Fruit fly (Drosophila melanogaster) whole organism, wandering third instar larva: ENCODE measurements around the gene capu.

Experiments
- GATAd ChIP-seq: sonication (Bioruptor generic); optimal IDR thresholded peaks from 2 replicates; lab custom pipeline; 2016; ENCODE audit warnings: missing biosample characterization, missing genetic modification characterization
- Hnf4 ChIP-seq: fragments of 200-800 bp; sonication (Bioruptor generic); optimal IDR thresholded peaks from 2 replicates; lab custom pipeline; 2016; ENCODE audit warnings: missing biosample characterization, mild to moderate bottlenecking, missing genetic modification characterization
- Hr78 ChIP-seq: fragments of >200 bp; optimal IDR thresholded peaks from 2 replicates; lab custom pipeline; 2017; ENCODE audit warnings: missing biosample characterization, missing genetic modification characterization
- Mio ChIP-seq: sonication (Bioruptor generic); optimal IDR thresholded peaks from 2 replicates; lab custom pipeline; 2016; ENCODE audit warnings: missing biosample characterization, missing genetic modification characterization
- dsf ChIP-seq: sonication (Bioruptor generic); optimal IDR thresholded peaks from 2 replicates; lab custom pipeline; 2016; ENCODE audit warnings: missing biosample characterization, missing genetic modification characterization, borderline replicate concordance
- h ChIP-seq: fragments of 200-800 bp; sonication (Bioruptor generic); optimal IDR thresholded peaks from 3 replicates; lab custom pipeline; 2016; ENCODE audit warnings: missing biosample characterization, mild to moderate bottlenecking, missing genetic modification characterization
- lola ChIP-seq: fragments of >200 bp; optimal IDR thresholded peaks from 2 replicates; lab custom pipeline; 2017; ENCODE audit warnings: missing biosample characterization, missing genetic modification characterization
- pan ChIP-seq: fragments of >200 bp; optimal IDR thresholded peaks from 2 replicates; lab custom pipeline; 2017
- rgr ChIP-seq: fragments of 200-800 bp; sonication (Bioruptor generic); optimal IDR thresholded peaks from 3 replicates; lab custom pipeline; 2016; ENCODE audit warnings: missing biosample characterization, mild to moderate bottlenecking, missing genetic modification characterization
- tai ChIP-seq: sonication (Bioruptor generic); optimal IDR thresholded peaks from 2 replicates; lab custom pipeline; 2016; ENCODE audit warnings: missing biosample characterization, missing genetic modification characterization

dm6 chr2L:3914655-3915054 lies 12.0 kb upstream of the capu start:
- TF ChIP-seq Hr78 (GFP tag; lab: Kevin White, UChicago) (no peak), Hnf4 (GFP tag; lab: Kevin White, UChicago) (no peak), GATAd (no peak), h (GFP tag; lab: Kevin White, UChicago) (no peak), Mio (GFP tag; lab: Kevin White, UChicago) (no peak), pan (lab: Kevin White, UChicago) (no peak), tai (GFP tag; lab: Kevin White, UChicago) (no peak), dsf (GFP tag; lab: Kevin White, UChicago) (no peak), rgr (GFP tag; lab: Kevin White, UChicago) (no peak), lola (no peak)
